Worm (Caenorhabditis elegans): ENCODE measurements around the gene C53D6.6.

Gene C53D6.6

ce11 chrIV:9016477-9016876 is 16.0 kb downstream of the C53D6.6 start, which contains the start of gene acc-2:
Gene acc-2 (plus strand): TSS chrIV:9016777.
- no peak for TF ChIP-seq sea-2 (GFP tag; IDR thresholded peaks at IDR 0.05)

- TF ChIP-seq Y67H2A.10 (GFP tag; conservative IDR thresholded peaks at IDR 0.05) = no peak
- no peak for TF ChIP-seq C06A6.2 (GFP tag; conservative IDR thresholded peaks at IDR 0.05)
- TF ChIP-seq nhr-80 (tag; optimal IDR thresholded peaks at IDR 0.05) = peak; percentile 55
- TF ChIP-seq hmg-1.2 (GFP tag; IDR thresholded peaks at IDR 0.05) = peak; percentile 32; the same call in 1 of the 2 replicates
These were observed 22.2 kb downstream of the C53D6.6 start, which contains the start of gene C53D6.11 for ce11 chrIV:9010257-9010656. Gene C53D6.11 (plus strand): TSS chrIV:9010584.

ce11 chrIV:9007947-9008346 is 24.5 kb downstream of the C53D6.6 start:
- no peak for TF ChIP-seq C17E4.6 (GFP tag; IDR thresholded peaks at IDR 0.05)
- TF ChIP-seq ztf-3 (GFP tag; optimal IDR thresholded peaks at IDR 0.05) = no peak
- TF ChIP-seq tbx-9 (tag; optimal IDR thresholded peaks at IDR 0.05; ENCODE audit: borderline replicate concordance) = no peak
- no peak for TF ChIP-seq F33H1.4 (GFP tag; IDR thresholded peaks at IDR 0.05)
- TF ChIP-seq lir-1 (GFP tag; conservative IDR thresholded peaks at IDR 0.05) = no peak
- TF ChIP-seq ceh-79 (tag; optimal IDR thresholded peaks at IDR 0.05) = no peak
- no peak for TF ChIP-seq sdz-38 (tag; optimal IDR thresholded peaks at IDR 0.05)
- no peak for TF ChIP-seq snpc-3.4 (tag; optimal IDR thresholded peaks at IDR 0.05)
- TF ChIP-seq mxl-1 (tag; optimal IDR thresholded peaks at IDR 0.05) = no peak
- TF ChIP-seq ZK185.1 (tag; optimal IDR thresholded peaks at IDR 0.05; ENCODE audit: poor library complexity, severe bottlenecking) = no peak
- no peak for TF ChIP-seq dox-1 (GFP tag; IDR thresholded peaks at IDR 0.05)
- no peak for TF ChIP-seq egrh-3 (GFP tag; IDR thresholded peaks at IDR 0.05)
- TF ChIP-seq hlh-26 (GFP tag; conservative IDR thresholded peaks at IDR 0.05) = no peak
- no peak for TF ChIP-seq athp-1 (tag; optimal IDR thresholded peaks at IDR 0.05)
- TF ChIP-seq nhr-179 (tag; optimal IDR thresholded peaks at IDR 0.05) = no peak
- no peak for TF ChIP-seq dpl-1 (GFP tag; optimal IDR thresholded peaks at IDR 0.05)
- no peak for TF ChIP-seq let-607 (tag; optimal IDR thresholded peaks at IDR 0.05)
- TF ChIP-seq madf-3 (GFP tag; IDR thresholded peaks at IDR 0.05) = no peak

- TF ChIP-seq ceh-100 (GFP tag; IDR thresholded peaks at IDR 0.05) = no peak
- no peak for TF ChIP-seq gei-17 (GFP tag; optimal IDR thresholded peaks at IDR 0.05)
- no peak for TF ChIP-seq bed-1 (GFP tag; IDR thresholded peaks at IDR 0.05)
- no peak for TF ChIP-seq chd-7 (tag; optimal IDR thresholded peaks at IDR 0.05)
- no peak for TF ChIP-seq sdz-38 (tag; optimal IDR thresholded peaks at IDR 0.05)
- TF ChIP-seq hsf-1 (GFP tag; IDR thresholded peaks at IDR 0.05) = no peak
- TF ChIP-seq madf-6 (GFP tag; IDR thresholded peaks at IDR 0.05) = no peak
- no peak for TF ChIP-seq snpc-1.1 (tag; optimal IDR thresholded peaks at IDR 0.05; ENCODE audit: insufficient read depth)
- no peak for TF ChIP-seq ztf-18 (tag; optimal IDR thresholded peaks at IDR 0.05)
- TF ChIP-seq snpc-1.3 (tag; optimal IDR thresholded peaks at IDR 0.05; ENCODE audit: insufficient read depth) = no peak
- no peak for TF ChIP-seq nhr-27 (tag; optimal IDR thresholded peaks at IDR 0.05)
These were observed 27.2 kb downstream of the C53D6.6 start, which contains the start of gene unc-129 for ce11 chrIV:9005310-9005709. Gene unc-129 (minus strand): TSS chrIV:9005410.

ce11 chrIV:9002636-9003035 is 29.8 kb downstream of the C53D6.6 start, which contains the start of gene C53D6.8:
Gene C53D6.8 (minus strand): TSS chrIV:9002736.
- TF ChIP-seq ccch-3 (GFP tag; optimal IDR thresholded peaks at IDR 0.05) (no peak), madf-8 (GFP tag; conservative IDR thresholded peaks at IDR 0.05) (no peak), hsf-1 (GFP tag; IDR thresholded peaks at IDR 0.05) (no peak), tbx-9 (tag; optimal IDR thresholded peaks at IDR 0.05; ENCODE audit: borderline replicate concordance) (no peak), hmg-20 (GFP tag; IDR thresholded peaks at IDR 0.05) (no peak), B0035.1 (tag; optimal IDR thresholded peaks at IDR 0.05) (no peak), attf-3 (GFP tag; conservative IDR thresholded peaks at IDR 0.05) (no peak), Y53F4B.3 (GFP tag; IDR thresholded peaks at IDR 0.05) (no peak)
